Worm (Caenorhabditis elegans): ENCODE measurements around the gene acc-4.

acc-4 gene

DNA sequence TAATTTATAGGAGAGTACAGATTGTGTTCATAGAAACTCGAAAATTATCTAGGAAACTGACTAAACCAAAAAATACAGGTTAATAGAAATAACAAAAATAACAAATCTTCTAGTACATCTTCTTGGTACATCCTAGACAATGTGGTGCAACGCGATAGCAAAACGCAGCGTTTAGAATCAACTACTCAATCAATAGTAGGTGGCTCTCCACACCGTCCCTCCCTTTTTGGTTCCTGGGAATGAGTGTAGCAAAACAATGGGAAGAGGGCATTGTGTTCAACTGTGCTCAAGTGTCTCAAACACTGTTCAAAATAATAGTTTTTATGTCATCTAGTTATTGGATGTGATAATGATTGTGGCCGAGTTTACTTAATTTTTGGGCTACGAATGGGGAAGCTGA, 7.2 kb downstream of the acc-4 start, which contains the start of gene T27E9.6:
Gene T27E9.6 (minus strand): TSS at position 101 of the 400 bp plus-strand sequence.
- TF ChIP-seq ref-1 (GFP tag; conservative IDR thresholded peaks at IDR 0.05), result no peak

- no peak for TF ChIP-seq T22C8.4 (GFP tag; IDR thresholded peaks at IDR 0.05)
- no peak for TF ChIP-seq tab-1 (GFP tag; IDR thresholded peaks at IDR 0.05)
- no peak for TF ChIP-seq ztf-23 (GFP tag; IDR thresholded peaks at IDR 0.05)
- TF ChIP-seq ztf-29 (GFP tag; IDR thresholded peaks at IDR 0.05), result no peak
- no peak for TF ChIP-seq cog-1 (tag; optimal IDR thresholded peaks at IDR 0.05)
- TF ChIP-seq flt-1 (GFP tag; IDR thresholded peaks at IDR 0.05), result no peak; the same call in 1 of the 2 replicates
Observed at ce11 chrIII:13474482-13474881, 9.4 kb downstream of the acc-4 start.

DNA sequence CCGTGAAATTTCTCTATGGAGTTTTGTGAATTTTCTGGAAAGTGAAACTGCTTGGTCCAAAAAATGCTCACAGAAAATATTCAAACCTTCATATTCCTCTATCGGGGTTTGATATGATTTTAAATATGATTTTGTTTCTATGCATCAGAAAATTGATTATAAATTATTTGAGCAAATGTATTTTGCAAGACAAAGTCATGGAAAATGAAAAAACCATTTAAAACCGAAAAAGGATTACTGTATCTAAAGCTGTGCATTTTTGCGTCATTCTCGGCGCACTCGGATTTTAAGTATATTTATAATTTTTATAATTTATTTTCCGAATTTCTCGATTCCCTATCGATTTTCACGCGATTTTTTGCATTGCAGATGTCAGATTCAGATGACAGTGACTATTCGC, 12.4 kb downstream of the acc-4 start, which contains the start of gene pssy-2:
Gene pssy-2 (plus strand): TSS at position 301 of the 400 bp plus-strand sequence.
- TF ChIP-seq klf-2 (GFP tag; conservative IDR thresholded peaks at IDR 0.05) (no peak), med-1 (GFP tag; optimal IDR thresholded peaks at IDR 0.05; ENCODE audit: insufficient read depth) (no peak), ref-1 (GFP tag; conservative IDR thresholded peaks at IDR 0.05) (no peak), flt-1 (GFP tag; IDR thresholded peaks at IDR 0.05) (no peak), cog-1 (tag; optimal IDR thresholded peaks at IDR 0.05) (no peak), ztf-29 (GFP tag; IDR thresholded peaks at IDR 0.05) (no peak), tab-1 (GFP tag; IDR thresholded peaks at IDR 0.05) (no peak), T22C8.4 (GFP tag; IDR thresholded peaks at IDR 0.05) (no peak), ztf-23 (GFP tag; IDR thresholded peaks at IDR 0.05) (no peak)

DNA sequence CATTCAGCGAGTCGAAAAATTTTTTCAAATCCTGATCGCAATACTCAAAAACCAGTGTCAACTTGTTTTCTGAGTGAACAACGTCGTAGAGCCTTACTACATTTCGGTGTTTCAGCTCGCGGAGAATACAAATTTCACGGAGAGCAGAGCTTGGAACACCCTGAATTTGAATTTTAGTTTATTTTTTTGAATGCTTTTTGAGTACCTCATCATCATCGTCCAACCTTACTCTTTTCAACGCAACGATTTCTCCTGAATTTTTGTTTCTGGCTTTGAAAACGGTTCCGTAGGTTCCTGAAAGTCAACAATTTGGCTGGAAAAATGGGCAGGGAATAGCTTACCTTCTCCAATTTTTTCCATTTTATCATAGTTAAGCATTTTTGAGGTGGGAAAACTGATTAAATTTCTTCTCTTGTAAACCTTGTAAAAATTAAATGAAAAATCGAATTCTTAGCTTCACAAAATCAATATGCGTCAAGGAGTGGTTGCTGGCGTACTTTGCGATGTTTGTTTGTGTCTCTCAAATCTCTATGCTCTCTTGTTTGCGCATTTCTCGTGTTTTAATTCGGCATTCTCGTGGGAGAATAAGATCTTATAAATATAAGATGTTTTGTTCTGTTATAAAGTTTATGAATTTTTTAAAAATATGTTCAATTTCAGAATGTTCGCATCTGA, 17.9 kb downstream of the acc-4 start, which contains the start of gene cdk-5:
Gene cdk-5 (minus strand): TSS at position 425 of the 675 bp plus-strand sequence.
- no peak for TF ChIP-seq T22C8.4 (GFP tag; IDR thresholded peaks at IDR 0.05)
- TF ChIP-seq klf-2 (GFP tag; conservative IDR thresholded peaks at IDR 0.05), result no peak
- no peak for TF ChIP-seq tab-1 (GFP tag; IDR thresholded peaks at IDR 0.05)
- TF ChIP-seq ztf-23 (GFP tag; IDR thresholded peaks at IDR 0.05), result 0 out of 2 replicates have a peak, but pooled peaks have one; percentile 6

DNA sequence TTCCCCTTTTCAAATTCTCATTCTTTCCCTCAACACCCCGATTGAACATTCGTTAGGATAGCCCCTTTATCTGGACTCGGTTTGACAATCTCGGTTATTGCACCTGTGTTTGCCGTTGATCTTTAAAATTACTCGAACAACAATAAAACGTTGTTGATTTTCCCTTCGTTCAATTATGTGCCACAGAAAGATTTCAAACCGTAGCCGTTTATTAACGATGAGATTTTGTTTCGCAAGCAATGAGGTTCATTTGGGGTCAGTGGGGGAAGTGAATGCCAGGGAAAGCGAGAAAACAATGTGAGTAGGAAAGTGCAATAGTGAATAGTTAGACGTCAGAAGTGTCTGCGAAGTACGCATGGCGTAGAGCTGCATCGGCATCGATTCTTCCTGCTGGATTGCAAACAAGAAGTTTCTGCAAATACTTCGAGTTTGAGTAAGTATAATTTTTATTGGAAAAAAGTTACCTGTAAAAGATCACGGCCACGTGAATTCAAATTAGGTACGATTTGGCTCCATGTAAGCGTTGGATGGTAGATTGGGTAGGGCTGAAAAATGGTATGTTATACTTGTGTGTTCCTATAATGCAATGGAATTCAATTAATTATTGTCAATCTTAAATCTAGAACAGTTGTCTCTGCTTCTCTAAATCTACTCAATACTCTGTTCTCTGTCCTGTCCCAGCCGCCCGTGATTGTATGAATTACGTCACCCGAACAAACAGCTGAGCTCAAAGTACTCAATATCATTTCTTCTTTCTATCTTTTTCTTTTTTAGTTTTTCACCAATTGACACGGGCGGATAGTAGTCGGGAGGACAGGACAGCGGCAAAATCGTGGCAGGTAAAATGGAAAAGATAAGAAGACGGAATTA, 19.2 kb downstream of the acc-4 start, which contains the start of gene kel-3:
Gene kel-3 (plus strand): TSS at position 328 of the 870 bp plus-strand sequence.
- TF ChIP-seq flt-1 (GFP tag; IDR thresholded peaks at IDR 0.05) (no peak), ztf-29 (GFP tag; IDR thresholded peaks at IDR 0.05) (no peak), T22C8.4 (GFP tag; IDR thresholded peaks at IDR 0.05) (no peak), ztf-23 (GFP tag; IDR thresholded peaks at IDR 0.05) (no peak), med-1 (GFP tag; optimal IDR thresholded peaks at IDR 0.05; ENCODE audit: insufficient read depth) (no peak), klf-2 (GFP tag; conservative IDR thresholded peaks at IDR 0.05) (no peak), cog-1 (tag; optimal IDR thresholded peaks at IDR 0.05) (no peak), tab-1 (GFP tag; IDR thresholded peaks at IDR 0.05) (no peak), ref-1 (GFP tag; conservative IDR thresholded peaks at IDR 0.05) (no peak)

ce11 chrIII:13462965-13463783, 20.8 kb downstream of the acc-4 start, which contains the start of gene ant-1.1:
TSS of gene ant-1.1 (plus strand) at chrIII:13463163.
- TF ChIP-seq ztf-29 (GFP tag; IDR thresholded peaks at IDR 0.05) (0 out of 2 replicates have a peak, but pooled peaks have one; percentile 28), klf-2 (GFP tag; conservative IDR thresholded peaks at IDR 0.05) (peak; percentile 58; the same call in 1 of the 2 replicates), T22C8.4 (GFP tag; IDR thresholded peaks at IDR 0.05) (peak; percentile 39), ref-1 (GFP tag; conservative IDR thresholded peaks at IDR 0.05) (no peak), tab-1 (GFP tag; IDR thresholded peaks at IDR 0.05) (no peak), ztf-23 (GFP tag; IDR thresholded peaks at IDR 0.05) (peak; percentile 85), flt-1 (GFP tag; IDR thresholded peaks at IDR 0.05) (peak; percentile 85), cog-1 (tag; optimal IDR thresholded peaks at IDR 0.05) (no peak), med-1 (GFP tag; optimal IDR thresholded peaks at IDR 0.05; ENCODE audit: insufficient read depth) (no peak)

DNA sequence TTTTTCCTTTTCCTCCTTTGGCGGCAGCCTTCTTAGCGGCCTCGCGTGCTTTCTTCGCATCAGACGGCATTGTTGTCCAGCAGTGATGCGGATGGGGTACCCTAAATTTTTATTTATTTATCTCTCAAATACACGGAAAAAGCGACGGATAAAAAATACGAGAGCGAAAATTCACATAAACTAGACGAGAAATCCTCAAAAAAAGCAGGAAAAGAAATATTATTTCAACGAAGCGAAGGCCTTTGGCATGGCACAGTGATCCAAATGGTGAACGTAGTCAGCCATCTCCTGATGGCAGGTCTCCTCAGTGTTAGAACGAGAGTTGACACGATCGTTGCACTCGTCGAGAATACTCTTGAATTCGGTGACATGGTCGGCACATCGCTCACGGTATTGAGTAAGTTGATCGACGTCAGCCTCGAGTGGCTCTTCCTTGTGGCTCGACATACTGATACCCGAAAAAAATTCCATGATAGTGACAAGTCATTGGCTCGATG, 21.7 kb downstream of the acc-4 start, which contains the start of the genes abcf-2 and T27E9.2:
Gene abcf-2 (minus strand): TSS at position 101 of the 497 bp plus-strand sequence.
Gene T27E9.2 (minus strand): TSS at position 447 of the 497 bp plus-strand sequence.
- no peak for TF ChIP-seq med-1 (GFP tag; optimal IDR thresholded peaks at IDR 0.05; ENCODE audit: insufficient read depth)
- no peak for TF ChIP-seq tab-1 (GFP tag; IDR thresholded peaks at IDR 0.05)
- TF ChIP-seq cog-1 (tag; optimal IDR thresholded peaks at IDR 0.05), result no peak
- TF ChIP-seq ref-1 (GFP tag; conservative IDR thresholded peaks at IDR 0.05), result no peak
- TF ChIP-seq klf-2 (GFP tag; conservative IDR thresholded peaks at IDR 0.05), result no peak
- no peak for TF ChIP-seq ztf-23 (GFP tag; IDR thresholded peaks at IDR 0.05)
- no peak for TF ChIP-seq T22C8.4 (GFP tag; IDR thresholded peaks at IDR 0.05)
- TF ChIP-seq flt-1 (GFP tag; IDR thresholded peaks at IDR 0.05), result no peak
- TF ChIP-seq ztf-29 (GFP tag; IDR thresholded peaks at IDR 0.05), result no peak

DNA sequence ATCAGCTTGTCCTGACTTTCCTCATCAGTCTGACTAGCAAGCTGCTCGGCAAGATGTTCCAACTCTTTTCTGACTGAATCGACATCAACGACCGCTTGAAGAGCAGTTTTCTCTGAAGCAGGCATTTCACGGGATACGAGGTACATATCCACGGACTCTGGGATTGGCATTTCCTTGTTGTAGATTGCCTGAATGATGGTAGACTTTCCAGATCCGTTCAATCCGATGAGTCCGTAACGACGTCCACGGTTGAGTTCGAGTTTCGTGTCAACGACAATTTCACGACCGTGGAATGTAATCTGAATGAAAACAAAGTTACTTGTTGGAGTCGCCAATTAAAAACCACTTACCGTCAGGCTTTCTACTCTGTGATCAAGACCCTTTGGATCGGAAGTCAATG, 22.4 kb downstream of the acc-4 start:
- TF ChIP-seq ztf-23 (GFP tag; IDR thresholded peaks at IDR 0.05) (no peak), ztf-29 (GFP tag; IDR thresholded peaks at IDR 0.05) (no peak), klf-2 (GFP tag; conservative IDR thresholded peaks at IDR 0.05) (no peak), T22C8.4 (GFP tag; IDR thresholded peaks at IDR 0.05) (no peak), ref-1 (GFP tag; conservative IDR thresholded peaks at IDR 0.05) (no peak), tab-1 (GFP tag; IDR thresholded peaks at IDR 0.05) (no peak), med-1 (GFP tag; optimal IDR thresholded peaks at IDR 0.05; ENCODE audit: insufficient read depth) (no peak), cog-1 (tag; optimal IDR thresholded peaks at IDR 0.05) (no peak), flt-1 (GFP tag; IDR thresholded peaks at IDR 0.05) (no peak)
